Fruit fly (Drosophila melanogaster) whole organism: ENCODE results near the gene CG5355.

Source experiments
- CG8478 ChIP-seq: fragments of >200 bp; optimal IDR thresholded peaks from 2 replicates; lab custom pipeline; 2018; ENCODE audit warnings: inconsistent platforms
- Dll ChIP-seq: fragments of >200 bp; optimal IDR thresholded peaks from 2 replicates; lab custom pipeline; 2017
- EcR ChIP-seq, 2 experiments: fragments of >200 bp; optimal IDR thresholded peaks; 2 replicates each; lab custom pipeline; 2017; ENCODE audit warnings: missing biosample characterization in 2 of 2, missing genetic modification characterization in 2 of 2, missing genetic modification reagents in 2 of 2
- pan ChIP-seq: fragments of >200 bp; optimal IDR thresholded peaks from 2 replicates; lab custom pipeline; 2017
- psq ChIP-seq: fragments of >200 bp; optimal IDR thresholded peaks from 2 replicates; lab custom pipeline; 2017
- usp ChIP-seq: fragments of >200 bp; optimal IDR thresholded peaks from 2 replicates; lab custom pipeline; 2017; ENCODE audit warnings: missing biosample characterization, missing genetic modification characterization, mixed read lengths

CG5355 gene

dm6 chr2L:10395642-10396487 lies 17.4 kb downstream of the CG5355 start, which contains the start of gene Mdh1:
Gene Mdh1, minus strand, starts transcription at chr2L:10396332.
- no peak for TF ChIP-seq EcR (GFP tag; optimal IDR thresholded peaks at IDR 0.05; lab: Kevin White, UChicago)

- no peak for TF ChIP-seq Dll (lab: Kevin White, UChicago)
- no peak for TF ChIP-seq pan (lab: Kevin White, UChicago)
These were observed 18.2 kb downstream of the CG5355 start for dm6 chr2L:10395035-10395434.

- TF ChIP-seq CG8478 (lab: Kevin White, UChicago) (no peak), Dll (lab: Kevin White, UChicago) (no peak), usp (no peak), EcR (GFP tag; optimal IDR thresholded peaks at IDR 0.05; lab: Kevin White, UChicago) (no peak), psq (lab: Kevin White, UChicago) (no peak), pan (lab: Kevin White, UChicago) (no peak)
These were observed 19.8 kb downstream of the CG5355 start for dm6 chr2L:10393467-10393866.

dm6 chr2L:10387869-10388726 lies 25.2 kb downstream of the CG5355 start, which contains the start of gene da:
Gene da, plus strand, starts transcription at chr2L:10388105.
- TF ChIP-seq psq (lab: Kevin White, UChicago) (no peak), pan (lab: Kevin White, UChicago) (no peak), EcR (GFP tag; optimal IDR thresholded peaks at IDR 0.05; lab: Kevin White, UChicago) (no peak), usp (no peak)

- TF ChIP-seq pan (lab: Kevin White, UChicago) (no peak), psq (lab: Kevin White, UChicago) (no peak), EcR (GFP tag; optimal IDR thresholded peaks at IDR 0.05; lab: Kevin White, UChicago) (no peak), Dll (lab: Kevin White, UChicago) (no peak), usp (no peak), CG8478 (lab: Kevin White, UChicago) (no peak)
These were observed 26.4 kb downstream of the CG5355 start for dm6 chr2L:10386824-10387223.

- TF ChIP-seq CG8478 (lab: Kevin White, UChicago) = no peak
These were observed 27.0 kb downstream of the CG5355 start, which contains the start of the genes Cdk1 and mRpS7 for dm6 chr2L:10386208-10386805. Gene Cdk1, minus strand, starts transcription at chr2L:10386262. Gene mRpS7, plus strand, starts transcription at chr2L:10386662.

- TF ChIP-seq Dll (lab: Kevin White, UChicago) (no peak), psq (lab: Kevin White, UChicago) (no peak), CG8478 (lab: Kevin White, UChicago) (no peak), EcR (GFP tag; optimal IDR thresholded peaks at IDR 0.05; lab: Kevin White, UChicago) (no peak), pan (lab: Kevin White, UChicago) (no peak), usp (no peak)
These were observed 31.3 kb downstream of the CG5355 start, which contains the start of gene CG5096 for dm6 chr2L:10381890-10382450. Gene CG5096, plus strand, starts transcription at chr2L:10382263.

- no peak for TF ChIP-seq usp
These were observed 33.4 kb downstream of the CG5355 start, which contains the start of gene gny for dm6 chr2L:10379865-10380264. Gene gny, plus strand, starts transcription at chr2L:10380103.

dm6 chr2L:10378631-10379030 lies 34.6 kb downstream of the CG5355 start:
- TF ChIP-seq pan (lab: Kevin White, UChicago) (no peak), usp (no peak), CG8478 (lab: Kevin White, UChicago) (no peak), EcR (GFP tag; optimal IDR thresholded peaks at IDR 0.05; lab: Kevin White, UChicago) (no peak), Dll (lab: Kevin White, UChicago) (no peak), psq (lab: Kevin White, UChicago) (no peak)

- TF ChIP-seq usp = no peak
- peak; percentile 2 for TF ChIP-seq pan (lab: Kevin White, UChicago)
These were observed 37.0 kb downstream of the CG5355 start for dm6 chr2L:10376276-10376675.

dm6 chr2L:10375464-10376236 lies 37.6 kb downstream of the CG5355 start, which contains the start of the genes CG33303 and dpr19:
Gene CG33303, minus strand, starts transcription at chr2L:10375757.
Gene dpr19, plus strand, starts transcription at chr2L:10376168.
- TF ChIP-seq Dll (lab: Kevin White, UChicago) (no peak), pan (lab: Kevin White, UChicago) (peak; percentile 21)
